Worm (Caenorhabditis elegans) whole organism, L3 larva: Measurements from ENCODE around the gene F38G1.3.

Source experiments
- aly-2 ChIP-seq: fragments of 150-350 bp; optimal IDR thresholded peaks from 2 replicates; lab custom pipeline; 2014; ENCODE audit warnings: missing biosample characterization, missing genetic modification characterization
- elt-2 ChIP-seq: sonication (generic microtip); optimal IDR thresholded peaks from 2 replicates; lab custom pipeline; 2016; ENCODE audit warnings: missing genetic modification reagents, mild to moderate bottlenecking, missing genetic modification characterization, missing compliant biosample characterization
- pqm-1 ChIP-seq: fragments of 150-350 bp; optimal IDR thresholded peaks from 2 replicates; lab custom pipeline; 2017; ENCODE audit warnings: missing biosample characterization, missing genetic modification characterization, inconsistent platforms
- sea-2 ChIP-seq: fragments of 150-350 bp; sonication (generic microtip); optimal IDR thresholded peaks from 4 replicates; lab custom pipeline; 2014; ENCODE audit warnings: missing biosample characterization, missing genetic modification reagents, missing genetic modification characterization
- ztf-4 ChIP-seq: fragments of 150-350 bp; optimal IDR thresholded peaks from 2 replicates; lab custom pipeline; 2014; ENCODE audit warnings: missing biosample characterization, missing genetic modification characterization

F38G1.3 gene

ce11 chrX:524498-524897 lies 48.1 kb downstream of the F38G1.3 start:
- no peak for TF ChIP-seq aly-2 (tag; lab: Kevin White, UChicago)
- no peak for TF ChIP-seq sea-2

- TF ChIP-seq ztf-4 (tag; lab: Kevin White, UChicago): no peak
- TF ChIP-seq pqm-1 (tag; lab: Kevin White, UChicago): peak; percentile 25
- peak; percentile 67 for TF ChIP-seq elt-2 (tag; lab: Kevin White, UChicago)
Observed at ce11 chrX:527663-528062, 51.3 kb downstream of the F38G1.3 start.
